Worm (Caenorhabditis elegans): ENCODE results near the gene srsx-28.

- TF ChIP-seq ztf-29 (GFP tag; IDR thresholded peaks at IDR 0.05) (no peak), cog-1 (tag; optimal IDR thresholded peaks at IDR 0.05) (no peak), tab-1 (GFP tag; IDR thresholded peaks at IDR 0.05) (no peak), klf-2 (GFP tag; conservative IDR thresholded peaks at IDR 0.05) (no peak), T22C8.4 (GFP tag; IDR thresholded peaks at IDR 0.05) (no peak), flt-1 (GFP tag; IDR thresholded peaks at IDR 0.05) (no peak), ref-1 (GFP tag; conservative IDR thresholded peaks at IDR 0.05) (no peak), ztf-23 (GFP tag; IDR thresholded peaks at IDR 0.05) (no peak), med-1 (GFP tag; optimal IDR thresholded peaks at IDR 0.05; ENCODE audit: insufficient read depth) (no peak)
Measured at ce11 chrV:10190081-10190556, 37.7 kb downstream of the srsx-28 start, which contains the start of gene ZK856.5.
